Worm (Caenorhabditis elegans): ENCODE measurements around the gene F17C11.11.

ce11 chrV:10925658-10926057 is 13.0 kb downstream of the F17C11.11 start:
- TF ChIP-seq Y53G8AR.9 (GFP tag; conservative IDR thresholded peaks at IDR 0.05) (no peak), madf-3 (GFP tag; IDR thresholded peaks at IDR 0.05) (no peak), unc-62 (GFP tag; optimal IDR thresholded peaks at IDR 0.05) (no peak), akir-1 (GFP tag; optimal IDR thresholded peaks at IDR 0.05) (no peak), snpc-3.4 (tag; optimal IDR thresholded peaks at IDR 0.05) (no peak)

Measured in whole organism, young adult.